Fruit fly (Drosophila melanogaster): ENCODE results near the gene hep.

Gene hep

DNA sequence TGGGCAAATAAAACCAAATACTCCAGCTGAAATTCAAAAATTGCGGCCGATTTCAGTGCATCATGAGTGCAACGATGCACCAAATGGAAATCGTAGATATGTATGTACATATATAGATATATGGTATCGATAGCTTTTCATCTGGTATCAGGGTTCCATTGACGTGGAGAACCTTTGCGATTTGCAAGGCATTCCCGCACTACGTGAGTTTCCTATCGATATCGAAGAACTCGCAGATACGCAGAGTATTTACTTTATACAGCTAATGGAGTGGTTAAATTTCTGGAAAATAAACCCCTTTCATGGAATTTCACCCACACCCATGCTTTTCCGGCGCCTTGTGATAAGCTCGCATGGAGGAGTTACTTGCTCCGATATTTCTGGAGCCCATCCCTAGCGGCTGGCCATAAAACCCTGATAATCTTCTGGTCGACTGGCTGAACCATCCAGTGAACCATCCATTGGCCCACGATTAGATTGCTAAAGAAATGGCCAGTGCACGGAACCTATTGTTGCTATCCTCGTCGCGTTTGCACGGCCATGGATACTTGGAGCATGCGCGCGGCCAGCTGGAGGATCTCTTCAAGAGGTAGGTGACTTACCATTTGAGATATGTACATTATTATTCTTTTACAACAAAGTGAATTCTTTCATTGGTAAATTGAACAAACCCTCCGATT, 4.0 kb upstream of the hep start, which contains the start of gene CG2200 (continued):
- TF ChIP-seq YL-1 (GFP tag; optimal IDR thresholded peaks at IDR 0.05) (peak; percentile 0), Fer1 (GFP tag; optimal IDR thresholded peaks at IDR 0.05) (peak; percentile 23), Vsx1 (GFP tag; optimal IDR thresholded peaks at IDR 0.05) (no peak), eve (GFP tag; optimal IDR thresholded peaks at IDR 0.05) (no peak), cato (GFP tag; optimal IDR thresholded peaks at IDR 0.05; ENCODE audit: borderline replicate concordance) (no peak), CG9727 (GFP tag; optimal IDR thresholded peaks at IDR 0.05) (peak; percentile 9), CG1602 (GFP tag; optimal IDR thresholded peaks at IDR 0.05) (no peak), fu2 (GFP tag; optimal IDR thresholded peaks at IDR 0.05) (peak; percentile 35), row (GFP tag; IDR thresholded peaks at IDR 0.05) (peak; percentile 65), NfI (GFP tag; optimal IDR thresholded peaks at IDR 0.05) (peak; percentile 12), inv (GFP tag; IDR thresholded peaks at IDR 0.05; ENCODE audit: partially characterized antibody) (peak; percentile 75), maf-S (GFP tag; optimal IDR thresholded peaks at IDR 0.05) (peak; percentile 6), tgo (GFP tag; IDR thresholded peaks at IDR 0.05) (peak; percentile 32; the same call in 1 of the 3 replicates), CG1233 (GFP tag; optimal IDR thresholded peaks at IDR 0.05) (no peak), usp (GFP tag; optimal IDR thresholded peaks at IDR 0.05) (no peak), gt (GFP tag; IDR thresholded peaks at IDR 0.05) (no peak), CG8944 (GFP tag; optimal IDR thresholded peaks at IDR 0.05) (no peak), CG6813 (GFP tag; optimal IDR thresholded peaks at IDR 0.05) (no peak), Sry-β (GFP tag; optimal IDR thresholded peaks at IDR 0.05) (no peak), CG7372 (GFP tag; IDR thresholded peaks at IDR 0.05) (no peak), CHES-1-like (GFP tag; optimal IDR thresholded peaks at IDR 0.05) (peak; percentile 35), ci (GFP tag; IDR thresholded peaks at IDR 0.05) (peak; percentile 77), zen2 (GFP tag; IDR thresholded peaks at IDR 0.05; ENCODE audit: partially characterized antibody) (peak; percentile 77; the same call in 2 of the 3 replicates), gem (tag; optimal IDR thresholded peaks at IDR 0.05) (peak; percentile 39), sd (tag; optimal IDR thresholded peaks at IDR 0.05) (peak; percentile 85), CG7987 (GFP tag; optimal IDR thresholded peaks at IDR 0.05) (no peak), CG14050 (GFP tag; IDR thresholded peaks at IDR 0.05) (0 out of 3 replicates have a peak, but pooled peaks have one; percentile 11), CG2202 (tag; optimal IDR thresholded peaks at IDR 0.05) (no peak), tio (GFP tag; optimal IDR thresholded peaks at IDR 0.05) (no peak), pnt (GFP tag; optimal IDR thresholded peaks at IDR 0.05) (no peak), CG9817 (tag; optimal IDR thresholded peaks at IDR 0.05) (peak; percentile 3), z (GFP tag; IDR thresholded peaks at IDR 0.05) (no peak), CG4360 (GFP tag; IDR thresholded peaks at IDR 0.05) (no peak), caup (GFP tag; optimal IDR thresholded peaks at IDR 0.05; ENCODE audit: severe bottlenecking) (no peak), CG10959 (GFP tag; IDR thresholded peaks at IDR 0.05) (no peak), Fer2 (tag; optimal IDR thresholded peaks at IDR 0.05) (no peak), nau (GFP tag; optimal IDR thresholded peaks at IDR 0.05) (no peak), tap (tag; optimal IDR thresholded peaks at IDR 0.05) (no peak), fd64A (GFP tag; optimal IDR thresholded peaks at IDR 0.05) (no peak), hbn (GFP tag; IDR thresholded peaks at IDR 0.05; ENCODE audit: partially characterized antibody) (peak; percentile 77), CG15514 (GFP tag; optimal IDR thresholded peaks at IDR 0.05) (peak; percentile 82), fd96Cb (tag; optimal IDR thresholded peaks at IDR 0.05) (peak; percentile 5), CG34224 (GFP tag; IDR thresholded peaks at IDR 0.05; ENCODE audit: partially characterized antibody) (peak; percentile 84), H2.0 (GFP tag; IDR thresholded peaks at IDR 0.05) (no peak), BtbVII (GFP tag; optimal IDR thresholded peaks at IDR 0.05) (no peak), CG2116 (GFP tag; optimal IDR thresholded peaks at IDR 0.05) (peak; percentile 97), CG15601 (tag; optimal IDR thresholded peaks at IDR 0.05) (no peak), sug (tag; optimal IDR thresholded peaks at IDR 0.05) (peak; percentile 42), CG6272 (GFP tag; IDR thresholded peaks at IDR 0.05) (peak; percentile 45; the same call in 1 of the 2 replicates)

Measured in whole organism, embryonic.